Fruit fly (Drosophila melanogaster) whole organism, embryonic: ENCODE data around the gene Ufsp2.

Source experiments
- Atf-2 ChIP-seq: fragments of 200-800 bp; sonication (Bioruptor generic); optimal IDR thresholded peaks from 2 replicates; lab custom pipeline; 2016; ENCODE audit warnings: missing biosample characterization, missing genetic modification characterization
- Atf6 ChIP-seq: fragments of 200-800 bp; sonication (Bioruptor generic); IDR thresholded peaks from 2 replicates; pipeline ENCODE4 v1.3.6; 2022; ENCODE audit warnings: missing biosample characterization, missing genetic modification characterization
- Bgb ChIP-seq: fragments of 200-800 bp; sonication (Bioruptor generic); IDR thresholded peaks from 2 replicates; pipeline ENCODE4 v1.3.6; 2022; ENCODE audit warnings: missing biosample characterization, missing genetic modification characterization; ENCODE audit not compliant: partially characterized antibody
- CG11723 ChIP-seq: fragments of 200-800 bp; sonication (Bioruptor generic); optimal IDR thresholded peaks from 2 replicates; lab custom pipeline; 2017; ENCODE audit warnings: missing biosample characterization, mild to moderate bottlenecking, missing genetic modification characterization
- CG12942 ChIP-seq: fragments of 200-800 bp; sonication (Bioruptor generic); optimal IDR thresholded peaks from 3 replicates; lab custom pipeline; 2016; ENCODE audit warnings: missing biosample characterization, missing genetic modification characterization
- CG13296 ChIP-seq: fragments of 200-800 bp; sonication (Bioruptor generic); optimal IDR thresholded peaks from 3 replicates; lab custom pipeline; 2018; ENCODE audit warnings: missing biosample characterization, mild to moderate bottlenecking, missing genetic modification characterization
- CG14014 ChIP-seq: fragments of 200-800 bp; sonication (Bioruptor generic); IDR thresholded peaks from 2 replicates; pipeline ENCODE4 v1.3.6; 2022; ENCODE audit warnings: missing biosample characterization, missing genetic modification characterization
- CG1603 ChIP-seq: fragments of 200-800 bp; sonication (Bioruptor generic); optimal IDR thresholded peaks from 2 replicates; lab custom pipeline; 2019; ENCODE audit warnings: missing biosample characterization, mild to moderate bottlenecking, missing genetic modification characterization, moderate library complexity
- CG16813 ChIP-seq: fragments of 200-800 bp; sonication (Bioruptor generic); IDR thresholded peaks from 3 replicates; pipeline ENCODE4 v1.3.6; 2022; ENCODE audit warnings: missing biosample characterization, missing genetic modification characterization; ENCODE audit not compliant: partially characterized antibody
- CG16815 ChIP-seq: fragments of 200-800 bp; sonication (Bioruptor generic); optimal IDR thresholded peaks from 3 replicates; lab custom pipeline; 2017; ENCODE audit warnings: missing biosample characterization, mild to moderate bottlenecking, missing genetic modification characterization
- CG17385 ChIP-seq: fragments of 200-800 bp; sonication (Bioruptor generic); optimal IDR thresholded peaks from 3 replicates; lab custom pipeline; 2018; ENCODE audit warnings: missing biosample characterization, mild to moderate bottlenecking, missing genetic modification characterization
- CG17912 ChIP-seq: fragments of 200-800 bp; sonication (Bioruptor generic); optimal IDR thresholded peaks from 2 replicates; lab custom pipeline; 2018; ENCODE audit warnings: missing biosample characterization, mild to moderate bottlenecking, missing genetic modification characterization
- CG2712 ChIP-seq: fragments of 200-800 bp; optimal IDR thresholded peaks from 3 replicates; lab custom pipeline; 2019; ENCODE audit warnings: missing biosample characterization, mild to moderate bottlenecking, missing genetic modification characterization, moderate library complexity
- CG30403 ChIP-seq: fragments of 200-800 bp; sonication (Bioruptor generic); optimal IDR thresholded peaks from 3 replicates; lab custom pipeline; 2016; ENCODE audit warnings: missing biosample characterization, missing genetic modification characterization
- CG32772 ChIP-seq: fragments of 200-800 bp; sonication (Bioruptor generic); IDR thresholded peaks from 2 replicates; pipeline ENCODE4 v1.3.6; 2022; ENCODE audit warnings: missing biosample characterization, missing genetic modification characterization
- CG4328 ChIP-seq: fragments of 200-800 bp; sonication (Bioruptor generic); optimal IDR thresholded peaks from 3 replicates; lab custom pipeline; 2017; ENCODE audit warnings: missing biosample characterization, missing genetic modification reagents, missing genetic modification characterization
- CG43689 ChIP-seq: fragments of 200-800 bp; sonication (Bioruptor generic); IDR thresholded peaks from 2 replicates; pipeline ENCODE4 v1.3.6; 2022; ENCODE audit warnings: missing biosample characterization, missing genetic modification characterization
- CG4707 ChIP-seq: fragments of 200-800 bp; sonication (Bioruptor generic); optimal IDR thresholded peaks from 2 replicates; lab custom pipeline; 2018; ENCODE audit warnings: missing biosample characterization, mild to moderate bottlenecking, missing genetic modification characterization, moderate library complexity
- CG4730 ChIP-seq: fragments of 200-800 bp; sonication (Bioruptor generic); IDR thresholded peaks from 2 replicates; pipeline ENCODE4 v1.3.6; 2022; ENCODE audit warnings: missing biosample characterization, missing genetic modification characterization
- CG6175 ChIP-seq: fragments of 200-800 bp; sonication (Bioruptor generic); IDR thresholded peaks from 3 replicates; pipeline ENCODE4 v1.3.6; 2022; ENCODE audit warnings: missing biosample characterization, missing genetic modification characterization
- CG6765 ChIP-seq: fragments of 200-800 bp; sonication (Bioruptor generic); optimal IDR thresholded peaks from 3 replicates; lab custom pipeline; 2017; ENCODE audit warnings: missing biosample characterization, mild to moderate bottlenecking, missing genetic modification characterization
- CG6791 ChIP-seq: fragments of 200-800 bp; sonication (Bioruptor generic); IDR thresholded peaks from 3 replicates; pipeline ENCODE4 v1.3.6; 2022; ENCODE audit warnings: missing biosample characterization, missing genetic modification characterization; ENCODE audit not compliant: partially characterized antibody
- CG6813 ChIP-seq: fragments of 200-800 bp; sonication (Bioruptor generic); optimal IDR thresholded peaks from 2 replicates; lab custom pipeline; 2017; ENCODE audit warnings: missing biosample characterization, missing genetic modification characterization, mild to moderate bottlenecking, moderate library complexity, missing genetic modification reagents
- CG7271 ChIP-seq: fragments of 200-800 bp; sonication (Bioruptor generic); optimal IDR thresholded peaks from 2 replicates; lab custom pipeline; 2018; ENCODE audit warnings: missing biosample characterization, mild to moderate bottlenecking, missing genetic modification characterization, moderate library complexity
- CG7357 ChIP-seq: fragments of 200-800 bp; sonication (Bioruptor generic); IDR thresholded peaks from 3 replicates; pipeline ENCODE4 v1.3.6; 2022; ENCODE audit warnings: missing biosample characterization, missing genetic modification characterization
- CG8089 ChIP-seq: fragments of 200-800 bp; sonication (Bioruptor generic); optimal IDR thresholded peaks from 3 replicates; lab custom pipeline; 2016; ENCODE audit warnings: missing biosample characterization, missing genetic modification characterization
- Chrac-16 ChIP-seq: fragments of 200-800 bp; sonication (Bioruptor generic); optimal IDR thresholded peaks from 3 replicates; lab custom pipeline; 2016; ENCODE audit warnings: missing biosample characterization, missing genetic modification characterization
- CoRest ChIP-seq: fragments of 200-800 bp; sonication (Bioruptor generic); optimal IDR thresholded peaks from 3 replicates; lab custom pipeline; 2018; ENCODE audit warnings: missing biosample characterization, mild to moderate bottlenecking, missing genetic modification characterization, moderate library complexity
- E2f2 ChIP-seq: fragments of 200-800 bp; sonication (Bioruptor generic); IDR thresholded peaks from 2 replicates; pipeline ENCODE4 v1.3.6; 2022; ENCODE audit warnings: missing biosample characterization, missing genetic modification characterization
- Gsc ChIP-seq: fragments of 200-800 bp; sonication (Bioruptor generic); IDR thresholded peaks from 2 replicates; pipeline ENCODE4 v1.3.6; 2022; ENCODE audit warnings: missing biosample characterization, missing genetic modification characterization
- Jarid2 ChIP-seq: fragments of 200-800 bp; sonication (Bioruptor generic); optimal IDR thresholded peaks from 3 replicates; lab custom pipeline; 2017; ENCODE audit warnings: mild to moderate bottlenecking, missing biosample characterization, missing genetic modification reagents, missing genetic modification characterization
- Lpt ChIP-seq: fragments of >200 bp; optimal IDR thresholded peaks from 2 replicates; lab custom pipeline; 2018; ENCODE audit warnings: missing biosample characterization, missing genetic modification characterization
- MESR4 ChIP-seq: fragments of 200-800 bp; sonication (Bioruptor generic); optimal IDR thresholded peaks from 2 replicates; lab custom pipeline; 2018; ENCODE audit warnings: missing biosample characterization, mild to moderate bottlenecking, missing genetic modification characterization, moderate library complexity
- Opbp ChIP-seq: fragments of 200-800 bp; sonication (Bioruptor generic); IDR thresholded peaks from 3 replicates; pipeline ENCODE4 v1.3.6; 2022; ENCODE audit warnings: missing biosample characterization, missing genetic modification characterization; ENCODE audit not compliant: partially characterized antibody
- Rx ChIP-seq: fragments of 200-800 bp; sonication (Bioruptor generic); IDR thresholded peaks from 2 replicates; pipeline ENCODE4 v1.3.6; 2022; ENCODE audit warnings: missing biosample characterization, missing genetic modification characterization
- Tbp ChIP-seq: fragments of >200 bp; optimal IDR thresholded peaks from 2 replicates; lab custom pipeline; 2018; ENCODE audit warnings: missing biosample characterization, missing genetic modification characterization
- abd-A ChIP-seq: fragments of 200-800 bp; sonication (Bioruptor generic); optimal IDR thresholded peaks from 3 replicates; lab custom pipeline; 2019; ENCODE audit warnings: missing biosample characterization, mild to moderate bottlenecking, missing genetic modification characterization, moderate library complexity
- ap ChIP-seq: fragments of 200-800 bp; sonication (Bioruptor generic); IDR thresholded peaks from 2 replicates; pipeline ENCODE4 v1.3.6; 2022; ENCODE audit warnings: missing biosample characterization, missing genetic modification characterization
- bigmax ChIP-seq: fragments of 200-800 bp; sonication (Bioruptor generic); optimal IDR thresholded peaks from 2 replicates; lab custom pipeline; 2018; ENCODE audit warnings: missing biosample characterization, mild to moderate bottlenecking, missing genetic modification characterization
- chif ChIP-seq, 2 experiments: fragments of 200-800 bp; sonication (Bioruptor generic); optimal IDR thresholded peaks; 3 replicates each; lab custom pipeline; 2016; ENCODE audit warnings: missing biosample characterization in 2 of 2, missing genetic modification characterization in 2 of 2
- crol ChIP-seq: fragments of 200-800 bp; sonication (Bioruptor generic); IDR thresholded peaks from 2 replicates; pipeline ENCODE4 v1.3.6; 2022; ENCODE audit warnings: missing biosample characterization, missing genetic modification characterization
- disco-r ChIP-seq: fragments of 200-800 bp; sonication (Bioruptor generic); optimal IDR thresholded peaks from 2 replicates; lab custom pipeline; 2016; ENCODE audit warnings: missing biosample characterization, missing genetic modification characterization
- fd102C ChIP-seq: fragments of 200-800 bp; sonication (Bioruptor generic); optimal IDR thresholded peaks from 2 replicates; lab custom pipeline; 2018; ENCODE audit warnings: missing biosample characterization, mild to moderate bottlenecking, missing genetic modification characterization, moderate library complexity
- gro ChIP-seq: fragments of 200-800 bp; sonication (Bioruptor generic); optimal IDR thresholded peaks from 2 replicates; lab custom pipeline; 2016; ENCODE audit warnings: missing biosample characterization, missing genetic modification characterization
- ham ChIP-seq: fragments of 200-800 bp; sonication (Bioruptor generic); IDR thresholded peaks from 2 replicates; pipeline ENCODE4 v1.3.6; 2022; ENCODE audit warnings: missing biosample characterization, missing genetic modification characterization
- inv ChIP-seq: fragments of 200-800 bp; sonication (Bioruptor generic); IDR thresholded peaks from 2 replicates; pipeline ENCODE4 v1.3.6; 2022; ENCODE audit warnings: missing biosample characterization, missing genetic modification characterization; ENCODE audit not compliant: partially characterized antibody
- klu ChIP-seq: fragments of 200-800 bp; sonication (Bioruptor generic); IDR thresholded peaks from 2 replicates; pipeline ENCODE4 v1.3.6; 2022; ENCODE audit warnings: missing biosample characterization, missing genetic modification characterization
- oc ChIP-seq: fragments of 200-800 bp; sonication (Bioruptor generic); optimal IDR thresholded peaks from 2 replicates; lab custom pipeline; 2018; ENCODE audit warnings: missing biosample characterization, mild to moderate bottlenecking, missing genetic modification characterization, moderate library complexity
- pros ChIP-seq: fragments of 200-800 bp; sonication (Bioruptor generic); optimal IDR thresholded peaks from 3 replicates; lab custom pipeline; 2019; ENCODE audit warnings: missing biosample characterization, mild to moderate bottlenecking, missing genetic modification characterization, moderate library complexity
- sd ChIP-seq: fragments of 200-800 bp; sonication (Bioruptor generic); optimal IDR thresholded peaks from 3 replicates; lab custom pipeline; 2018; ENCODE audit warnings: missing biosample characterization, mild to moderate bottlenecking, missing genetic modification characterization, moderate library complexity
- zfh2 ChIP-seq: fragments of 200-800 bp; sonication (Bioruptor generic); optimal IDR thresholded peaks from 2 replicates; lab custom pipeline; 2016; ENCODE audit warnings: missing biosample characterization, missing genetic modification characterization

The Ufsp2 gene

dm6 chr3L:15566484-15566955 lies 9.8 kb upstream of the Ufsp2 start (continued):
- TF ChIP-seq CG14014 (peak; percentile 75; the same call in 1 of the 2 replicates), Jarid2 (GFP tag; lab: Kevin White, UChicago) (no peak), CG6791 (GFP tag; lab: Robert Waterston, UW) (peak; percentile 38), gro (GFP tag; lab: Kevin White, UChicago) (peak; percentile 60), Tbp (GFP tag; lab: Kevin White, UChicago) (no peak), ap (no peak), Lpt (no peak), CG4328 (GFP tag; lab: Kevin White, UChicago) (peak; percentile 80), chif (GFP tag; optimal IDR thresholded peaks at IDR 0.05; lab: Kevin White, UChicago) (no peak), disco-r (GFP tag; lab: Kevin White, UChicago) (peak; percentile 2), CoRest (no peak), Chrac-16 (GFP tag; lab: Kevin White, UChicago) (no peak), MESR4 (GFP tag; lab: Kevin White, UChicago) (no peak), abd-A (tag; lab: Kevin White, UChicago) (no peak), pros (GFP tag; lab: Kevin White, UChicago) (peak; percentile 23), CG4707 (peak; percentile 70), CG6813 (GFP tag; lab: Kevin White, UChicago) (peak; percentile 87), Opbp (GFP tag; lab: Robert Waterston, UW) (no peak), CG17912 (GFP tag; lab: Kevin White, UChicago) (peak; percentile 83), E2f2 (GFP tag; lab: Robert Waterston, UW) (no peak), Bgb (GFP tag; lab: Robert Waterston, UW) (no peak), bigmax (GFP tag; lab: Kevin White, UChicago) (no peak), oc (tag; lab: Kevin White, UChicago) (no peak), CG11723 (no peak), crol (peak; percentile 72), Rx (GFP tag; lab: Robert Waterston, UW) (no peak), CG16813 (GFP tag; lab: Robert Waterston, UW) (no peak), CG6765 (GFP tag; lab: Kevin White, UChicago) (peak; percentile 87), klu (GFP tag; lab: Robert Waterston, UW) (no peak), ham (peak; percentile 44; the same call in 1 of the 2 replicates), CG30403 (GFP tag; lab: Kevin White, UChicago) (no peak), fd102C (GFP tag; lab: Kevin White, UChicago) (no peak), CG16815 (GFP tag; lab: Kevin White, UChicago) (no peak), CG43689 (GFP tag; lab: Robert Waterston, UW) (no peak; the same call in 1 of the 2 replicates), CG7271 (tag; lab: Kevin White, UChicago) (peak; percentile 49), Atf-2 (GFP tag; lab: Kevin White, UChicago) (no peak), CG32772 (GFP tag; lab: Robert Waterston, UW) (no peak), CG2712 (no peak), CG7357 (0 out of 3 replicates have a peak, but pooled peaks have one; percentile 7), CG4730 (GFP tag; lab: Robert Waterston, UW) (no peak), CG8089 (GFP tag; lab: Kevin White, UChicago) (peak; percentile 38), CG1603 (tag; lab: Kevin White, UChicago) (peak; percentile 39), CG13296 (GFP tag; lab: Kevin White, UChicago) (peak; percentile 92), CG17385 (GFP tag; lab: Kevin White, UChicago) (no peak), Gsc (GFP tag; lab: Robert Waterston, UW) (no peak), Atf6 (GFP tag; lab: Robert Waterston, UW) (peak; percentile 77), sd (tag; lab: Kevin White, UChicago) (peak; percentile 79), inv (GFP tag; lab: Robert Waterston, UW) (no peak), zfh2 (GFP tag; lab: Kevin White, UChicago) (no peak), CG6175 (GFP tag; lab: Robert Waterston, UW) (peak; percentile 54; the same call in 1 of the 3 replicates), CG12942 (GFP tag; lab: Kevin White, UChicago) (no peak)
